Worm (Caenorhabditis elegans): Measurements from ENCODE around the gene F26G1.1.

ce11 chrII:4761020-4761419 is 30.4 kb upstream of the F26G1.1 start:
- no peak for TF ChIP-seq ama-1 (optimal IDR thresholded peaks at IDR 0.05)
- no peak for TF ChIP-seq aly-1 (tag; optimal IDR thresholded peaks at IDR 0.05)
- no peak for TF ChIP-seq flt-1 (GFP tag; IDR thresholded peaks at IDR 0.05)
- TF ChIP-seq hmbx-1 (tag; optimal IDR thresholded peaks at IDR 0.05), result no peak
- TF ChIP-seq ets-7 (tag; optimal IDR thresholded peaks at IDR 0.05), result no peak
- TF ChIP-seq tbx-11 (GFP tag; IDR thresholded peaks at IDR 0.05), result no peak
- TF ChIP-seq ceh-36 (tag; optimal IDR thresholded peaks at IDR 0.05), result no peak
- TF ChIP-seq hnd-1 (tag; optimal IDR thresholded peaks at IDR 0.05), result no peak
- no peak for TF ChIP-seq B0310.2 (tag; optimal IDR thresholded peaks at IDR 0.05)
